Worm (Caenorhabditis elegans): ENCODE results near the gene ptp-2.

- TF ChIP-seq ama-1 (optimal IDR thresholded peaks at IDR 0.05) (no peak), hmg-1.1 (GFP tag; IDR thresholded peaks at IDR 0.05) (0 out of 2 replicates have a peak, but pooled peaks have one; percentile 8), ceh-28 (tag; optimal IDR thresholded peaks at IDR 0.05) (no peak), snpc-4 (tag; optimal IDR thresholded peaks at IDR 0.05) (no peak), lsy-2 (tag; optimal IDR thresholded peaks at IDR 0.05) (peak in 1 of 2 experiments; percentile 30), zag-1 (tag; optimal IDR thresholded peaks at IDR 0.05) (no peak), fkh-10 (GFP tag; optimal IDR thresholded peaks at IDR 0.05) (peak; percentile 43)
Measured at ce11 chrII:5873564-5874070, 44.8 kb upstream of the ptp-2 start, which contains the start of gene tex-2.
